Fruit fly (Drosophila melanogaster): ENCODE measurements around the gene RpS21.
A peak's percentile ranks its signal among the peaks of the same experiment; 100 is the strongest.

The RpS21 gene

dm6 chr2L:2861885-2862620 lies 6.2 kb downstream of the RpS21 start (continued):
- TF ChIP-seq CG18476 (GFP tag; optimal IDR thresholded peaks at IDR 0.05) (peak; percentile 88), CG9932 (GFP tag; IDR thresholded peaks at IDR 0.05) (no peak), CG2199 (GFP tag; IDR thresholded peaks at IDR 0.05) (0 out of 3 replicates have a peak, but pooled peaks have one; percentile 14), ase (GFP tag; IDR thresholded peaks at IDR 0.05) (no peak), stc (GFP tag; IDR thresholded peaks at IDR 0.05) (peak; percentile 37; the same call in 1 of the 2 replicates), kah (GFP tag; optimal IDR thresholded peaks at IDR 0.05) (peak; percentile 27), CG18599 (GFP tag; optimal IDR thresholded peaks at IDR 0.05) (peak; percentile 71), tap (tag; optimal IDR thresholded peaks at IDR 0.05) (peak; percentile 20), Atf6 (GFP tag; IDR thresholded peaks at IDR 0.05) (peak; percentile 51; the same call in 1 of the 2 replicates), Camta (GFP tag; optimal IDR thresholded peaks at IDR 0.05) (peak; percentile 8), CG31388 (GFP tag; optimal IDR thresholded peaks at IDR 0.05) (no peak), CG34376 (GFP tag; optimal IDR thresholded peaks at IDR 0.05) (peak; percentile 53), CG34224 (GFP tag; IDR thresholded peaks at IDR 0.05; ENCODE audit: partially characterized antibody) (peak; percentile 58; the same call in 2 of the 3 replicates), CG2875 (GFP tag; optimal IDR thresholded peaks at IDR 0.05) (peak; percentile 29), CG7839 (tag; optimal IDR thresholded peaks at IDR 0.05) (peak; percentile 15), Nf-YC (tag; optimal IDR thresholded peaks at IDR 0.05) (peak; percentile 15), CG12391 (tag; optimal IDR thresholded peaks at IDR 0.05) (peak; percentile 6), Doc3 (GFP tag; IDR thresholded peaks at IDR 0.05; ENCODE audit: partially characterized antibody) (0 out of 3 replicates have a peak, but pooled peaks have one; percentile 35), CG4282 (GFP tag; optimal IDR thresholded peaks at IDR 0.05) (no peak), Deaf1 (tag; optimal IDR thresholded peaks at IDR 0.05) (peak; percentile 76), prd (optimal IDR thresholded peaks at IDR 0.05) (no peak), prd (GFP tag; IDR thresholded peaks at IDR 0.05) (0 out of 3 replicates have a peak, but pooled peaks have one; percentile 3), CG12219 (GFP tag; optimal IDR thresholded peaks at IDR 0.05) (peak; percentile 5), ap (GFP tag; IDR thresholded peaks at IDR 0.05) (no peak), rib (GFP tag; IDR thresholded peaks at IDR 0.05) (no peak), onecut (GFP tag; IDR thresholded peaks at IDR 0.05) (no peak), Trl (optimal IDR thresholded peaks at IDR 0.05) (peak; percentile 67), Trl (GFP tag; optimal IDR thresholded peaks at IDR 0.05) (peak; percentile 14), cwo (GFP tag; optimal IDR thresholded peaks at IDR 0.05) (peak; percentile 50), CG15601 (tag; optimal IDR thresholded peaks at IDR 0.05) (no peak), CG13894 (tag; optimal IDR thresholded peaks at IDR 0.05) (peak; percentile 25), exex (tag; optimal IDR thresholded peaks at IDR 0.05) (no peak), pho (GFP tag; optimal IDR thresholded peaks at IDR 0.05) (peak; percentile 10), vvl (GFP tag; IDR thresholded peaks at IDR 0.05) (peak; percentile 58; the same call in 1 of the 2 replicates), bowl (GFP tag; IDR thresholded peaks at IDR 0.05) (no peak), CG18262 (tag; optimal IDR thresholded peaks at IDR 0.05) (peak; percentile 40), Stat92E (GFP tag; optimal IDR thresholded peaks at IDR 0.05) (peak in 1 of 3 experiments; percentile 47), CG13287 (GFP tag; IDR thresholded peaks at IDR 0.05; ENCODE audit: partially characterized antibody) (peak; percentile 64), z (GFP tag; IDR thresholded peaks at IDR 0.05) (peak; percentile 99), ems (GFP tag; optimal IDR thresholded peaks at IDR 0.05) (peak; percentile 26), CG17385 (GFP tag; optimal IDR thresholded peaks at IDR 0.05) (peak; percentile 3), peb (GFP tag; IDR thresholded peaks at IDR 0.05) (no peak), CG16815 (GFP tag; optimal IDR thresholded peaks at IDR 0.05) (no peak), CG34422 (GFP tag; IDR thresholded peaks at IDR 0.05) (no peak), CG10147 (GFP tag; optimal IDR thresholded peaks at IDR 0.05) (no peak), unc-4 (GFP tag; IDR thresholded peaks at IDR 0.05; ENCODE audit: partially characterized antibody) (0 out of 2 replicates have a peak, but pooled peaks have one; percentile 24), nmo (GFP tag; optimal IDR thresholded peaks at IDR 0.05) (peak; percentile 6), pros (GFP tag; optimal IDR thresholded peaks at IDR 0.05) (peak; percentile 39)

Measured in whole organism, embryonic.